Worm (Caenorhabditis elegans): ENCODE results near the gene tmem-131.

The tmem-131 gene

ce11 chrIII:5031375-5031836, 33.4 kb upstream of the tmem-131 start (continued):
- TF ChIP-seq ceh-79 (tag; optimal IDR thresholded peaks at IDR 0.05) (peak; percentile 68), athp-1 (tag; optimal IDR thresholded peaks at IDR 0.05) (peak; percentile 46), ztf-25 (GFP tag; IDR thresholded peaks at IDR 0.05) (0 out of 2 replicates have a peak, but pooled peaks have one; percentile 17), zim-3 (tag; optimal IDR thresholded peaks at IDR 0.05) (peak; percentile 1), atf-7 (tag; optimal IDR thresholded peaks at IDR 0.05) (peak; percentile 85), dpff-1 (tag; optimal IDR thresholded peaks at IDR 0.05) (peak; percentile 2), ztf-3 (GFP tag; optimal IDR thresholded peaks at IDR 0.05) (peak; percentile 53), ztf-6 (GFP tag; IDR thresholded peaks at IDR 0.05) (peak; percentile 23; the same call in 1 of the 2 replicates), nhr-179 (tag; optimal IDR thresholded peaks at IDR 0.05) (peak; percentile 70), madf-6 (GFP tag; IDR thresholded peaks at IDR 0.05) (peak; percentile 70), B0019.2 (GFP tag; conservative IDR thresholded peaks at IDR 0.05) (peak; percentile 60; the same call in 1 of the 2 replicates), lsl-1 (GFP tag; optimal IDR thresholded peaks at IDR 0.05) (peak; percentile 55), madf-3 (GFP tag; IDR thresholded peaks at IDR 0.05) (peak; percentile 62; the same call in 1 of the 2 replicates), him-1 (tag; optimal IDR thresholded peaks at IDR 0.05) (peak; percentile 55)

ce11 chrIII:5030629-5031028, 32.7 kb upstream of the tmem-131 start, which contains the start of gene klp-6:
Gene klp-6 (plus strand): TSS chrIII:5030929.
- TF ChIP-seq tbp1 (GFP tag; optimal IDR thresholded peaks at IDR 0.05) = no peak
- TF ChIP-seq ceh-79 (tag; optimal IDR thresholded peaks at IDR 0.05) = no peak
- TF ChIP-seq madf-8 (GFP tag; conservative IDR thresholded peaks at IDR 0.05) = no peak
- TF ChIP-seq Y56A3A.18 (GFP tag; IDR thresholded peaks at IDR 0.05) = no peak
- TF ChIP-seq snpc-3.4 (tag; optimal IDR thresholded peaks at IDR 0.05) = no peak
- TF ChIP-seq lin-35 (GFP tag; optimal IDR thresholded peaks at IDR 0.05) = no peak
- TF ChIP-seq ama-1 (optimal IDR thresholded peaks at IDR 0.05) = no peak
- no peak for TF ChIP-seq ama-1 (GFP tag; optimal IDR thresholded peaks at IDR 0.05)
- no peak for TF ChIP-seq F37B4.10 (GFP tag; IDR thresholded peaks at IDR 0.05)
- TF ChIP-seq pbrm-1 (GFP tag; IDR thresholded peaks at IDR 0.05) = no peak
- TF ChIP-seq die-1 (tag; optimal IDR thresholded peaks at IDR 0.05) = no peak
- no peak for TF ChIP-seq aptf-3 (GFP tag; IDR thresholded peaks at IDR 0.05)
- no peak for TF ChIP-seq lag-1 (GFP tag; IDR thresholded peaks at IDR 0.05)
- no peak for TF ChIP-seq rcor-1 (GFP tag; IDR thresholded peaks at IDR 0.05)
- TF ChIP-seq snpc-1.1 (tag; optimal IDR thresholded peaks at IDR 0.05; ENCODE audit: insufficient read depth) = no peak
- no peak for TF ChIP-seq nhr-80 (tag; optimal IDR thresholded peaks at IDR 0.05)

- 0 out of 2 replicates have a peak, but pooled peaks have one; percentile 14 for TF ChIP-seq hmg-20 (GFP tag; IDR thresholded peaks at IDR 0.05)
- no peak for TF ChIP-seq cebp-2 (GFP tag; IDR thresholded peaks at IDR 0.05)
- TF ChIP-seq atf-7 (tag; optimal IDR thresholded peaks at IDR 0.05) = peak; percentile 22
- no peak for TF ChIP-seq ceh-58 (GFP tag; IDR thresholded peaks at IDR 0.05)
- 0 out of 2 replicates have a peak, but pooled peaks have one; percentile 3 for TF ChIP-seq hmg-1.2 (GFP tag; IDR thresholded peaks at IDR 0.05)
Observed at ce11 chrIII:5027219-5027618, 29.3 kb upstream of the tmem-131 start.

- TF ChIP-seq B0336.3 (GFP tag; IDR thresholded peaks at IDR 0.05) = no peak
- TF ChIP-seq him-1 (tag; optimal IDR thresholded peaks at IDR 0.05) = no peak
- no peak for TF ChIP-seq B0035.1 (tag; optimal IDR thresholded peaks at IDR 0.05)
- no peak for TF ChIP-seq hlh-12 (tag; optimal IDR thresholded peaks at IDR 0.05)
- no peak for TF ChIP-seq cebp-1 (GFP tag; IDR thresholded peaks at IDR 0.05)
- peak; percentile 64 for TF ChIP-seq cebp-1 (tag; optimal IDR thresholded peaks at IDR 0.05)
- no peak for TF ChIP-seq Y56A3A.18 (GFP tag; IDR thresholded peaks at IDR 0.05)
Observed at ce11 chrIII:5026366-5026765, 28.4 kb upstream of the tmem-131 start.
